Fruit fly (Drosophila melanogaster): ENCODE results near the gene ApepP.

ApepP gene

DNA sequence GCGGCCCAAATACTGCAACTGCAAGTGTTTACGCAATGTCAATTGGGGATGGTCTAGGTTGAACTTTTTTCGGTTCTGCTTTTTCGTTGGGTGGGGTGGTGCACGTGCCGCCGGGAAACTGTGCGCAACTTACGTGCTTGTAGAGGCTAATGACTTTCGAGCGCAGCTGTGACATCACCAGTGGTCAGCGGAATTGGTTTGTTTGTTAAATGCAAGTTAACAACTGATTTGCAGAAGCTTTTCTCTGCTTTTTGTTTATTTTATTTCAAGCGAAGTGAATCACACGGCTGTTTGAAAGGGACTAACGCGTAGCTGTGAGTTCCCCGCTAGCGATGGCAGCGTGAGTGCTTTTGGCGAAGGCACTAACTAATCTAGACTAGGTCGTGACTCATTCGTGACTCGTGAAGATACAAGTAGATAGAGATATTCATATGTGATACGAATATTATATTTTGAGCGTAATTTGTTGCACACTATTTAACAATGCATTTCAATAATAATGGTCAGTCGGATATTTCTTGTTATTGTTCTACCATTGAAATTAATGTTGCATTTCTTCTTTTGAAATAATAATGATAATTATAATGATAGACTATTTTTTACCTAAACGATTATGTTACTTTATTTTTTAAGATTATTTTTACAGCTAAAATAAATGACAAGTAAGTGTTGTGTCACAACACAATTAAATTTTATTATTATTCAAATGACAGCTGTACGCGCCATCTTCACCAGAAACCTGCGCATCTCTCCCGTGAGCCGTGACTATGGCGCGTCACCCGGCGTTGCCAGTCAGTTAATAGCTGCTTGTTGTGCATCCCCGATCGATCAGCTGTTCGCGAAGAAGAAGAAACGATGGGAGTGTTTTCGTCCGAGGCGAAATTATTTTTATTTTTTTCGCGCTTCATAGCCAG lies 22.3 kb downstream of the ApepP start, which contains the start of the genes osi and tweek (continued):
- no peak for TF ChIP-seq CG5953 (GFP tag; IDR thresholded peaks at IDR 0.05)
- TF ChIP-seq HmgZ (tag; optimal IDR thresholded peaks at IDR 0.05): peak; percentile 35
- TF ChIP-seq gfzf (GFP tag; optimal IDR thresholded peaks at IDR 0.05): peak; percentile 74
- TF ChIP-seq pros (GFP tag; optimal IDR thresholded peaks at IDR 0.05): no peak
- TF ChIP-seq CG14667 (GFP tag; IDR thresholded peaks at IDR 0.05): no peak
- TF ChIP-seq cas (GFP tag; IDR thresholded peaks at IDR 0.05): no peak
- TF ChIP-seq nerfin-1 (tag; optimal IDR thresholded peaks at IDR 0.05): peak; percentile 26
- peak; percentile 93 for TF ChIP-seq CG6791 (GFP tag; IDR thresholded peaks at IDR 0.05; ENCODE audit: partially characterized antibody)
- TF ChIP-seq CG5180 (GFP tag; optimal IDR thresholded peaks at IDR 0.05): no peak
- no peak for TF ChIP-seq br (optimal IDR thresholded peaks at IDR 0.05)
- peak; percentile 12 for TF ChIP-seq fd3F (GFP tag; optimal IDR thresholded peaks at IDR 0.05)
- TF ChIP-seq CG2199 (GFP tag; IDR thresholded peaks at IDR 0.05): peak; percentile 12; the same call in 1 of the 3 replicates
- TF ChIP-seq CG14050 (GFP tag; IDR thresholded peaks at IDR 0.05): no peak
- TF ChIP-seq CG4328 (GFP tag; optimal IDR thresholded peaks at IDR 0.05): no peak
- peak; percentile 50 for TF ChIP-seq CG2116 (GFP tag; optimal IDR thresholded peaks at IDR 0.05)
- TF ChIP-seq Scr (GFP tag; IDR thresholded peaks at IDR 0.05; ENCODE audit: partially characterized antibody): peak; percentile 91
- TF ChIP-seq CG14014 (GFP tag; IDR thresholded peaks at IDR 0.05): no peak
- TF ChIP-seq Lhr (GFP tag; optimal IDR thresholded peaks at IDR 0.05): peak; percentile 39
- peak; percentile 66 for TF ChIP-seq tna (GFP tag; IDR thresholded peaks at IDR 0.05; ENCODE audit: partially characterized antibody)
- peak; percentile 76 for TF ChIP-seq lmd (GFP tag; IDR thresholded peaks at IDR 0.05)
- 0 out of 3 replicates have a peak, but pooled peaks have one; percentile 11 for TF ChIP-seq H15 (GFP tag; IDR thresholded peaks at IDR 0.05)
- TF ChIP-seq CG12391 (tag; optimal IDR thresholded peaks at IDR 0.05): peak; percentile 86
- TF ChIP-seq CG17568 (GFP tag; optimal IDR thresholded peaks at IDR 0.05): no peak
- TF ChIP-seq Bdp1 (GFP tag; optimal IDR thresholded peaks at IDR 0.05): peak; percentile 5
- 0 out of 2 replicates have a peak, but pooled peaks have one; percentile 11 for TF ChIP-seq CG16779 (GFP tag; IDR thresholded peaks at IDR 0.05)
- peak; percentile 72 for TF ChIP-seq cato (GFP tag; optimal IDR thresholded peaks at IDR 0.05; ENCODE audit: borderline replicate concordance)
- TF ChIP-seq CG14860 (GFP tag; IDR thresholded peaks at IDR 0.05; ENCODE audit: partially characterized antibody): peak; percentile 67; the same call in 2 of the 3 replicates
- no peak for TF ChIP-seq scrt (GFP tag; optimal IDR thresholded peaks at IDR 0.05)
- peak; percentile 78 for TF ChIP-seq unc-4 (GFP tag; IDR thresholded peaks at IDR 0.05; ENCODE audit: partially characterized antibody)
- peak; percentile 11 for TF ChIP-seq tx (GFP tag; optimal IDR thresholded peaks at IDR 0.05)
- no peak for TF ChIP-seq Asciz (GFP tag; optimal IDR thresholded peaks at IDR 0.05)
- peak; percentile 53 for TF ChIP-seq CG4424 (GFP tag; optimal IDR thresholded peaks at IDR 0.05)
- peak; percentile 25 for TF ChIP-seq disco-r (GFP tag; optimal IDR thresholded peaks at IDR 0.05)
- TF ChIP-seq trem (tag; optimal IDR thresholded peaks at IDR 0.05): peak; percentile 58
- peak; percentile 84 for TF ChIP-seq CG7963 (GFP tag; IDR thresholded peaks at IDR 0.05; ENCODE audit: partially characterized antibody)
- TF ChIP-seq Hr51 (GFP tag; optimal IDR thresholded peaks at IDR 0.05): peak in 1 of 2 experiments; percentile 38
- peak; percentile 55 for TF ChIP-seq CG8944 (GFP tag; optimal IDR thresholded peaks at IDR 0.05)
- peak; percentile 81 for TF ChIP-seq CoRest (tag; optimal IDR thresholded peaks at IDR 0.05)
- TF ChIP-seq CG13123 (GFP tag; optimal IDR thresholded peaks at IDR 0.05): peak; percentile 5
- TF ChIP-seq CG34224 (GFP tag; IDR thresholded peaks at IDR 0.05; ENCODE audit: partially characterized antibody): peak; percentile 75
- no peak for TF ChIP-seq emc (GFP tag; optimal IDR thresholded peaks at IDR 0.05)
- TF ChIP-seq Fer2 (tag; optimal IDR thresholded peaks at IDR 0.05): peak; percentile 0
- TF ChIP-seq E2f2 (GFP tag; IDR thresholded peaks at IDR 0.05): peak; percentile 15; the same call in 1 of the 2 replicates
- peak; percentile 12 for TF ChIP-seq CG8089 (GFP tag; optimal IDR thresholded peaks at IDR 0.05)
- TF ChIP-seq Hey (tag; optimal IDR thresholded peaks at IDR 0.05): peak; percentile 52
- TF ChIP-seq eve (GFP tag; optimal IDR thresholded peaks at IDR 0.05): no peak
- TF ChIP-seq CG31388 (GFP tag; optimal IDR thresholded peaks at IDR 0.05): peak; percentile 8
